Worm (Caenorhabditis elegans): ENCODE results near the gene F35H10.2.
"Not testable (repeated sequence)": the region's sequence is repeated elsewhere in the genome, so short reads cannot be mapped to it uniquely, and the experiment has no call there.

F35H10.2 gene

DNA sequence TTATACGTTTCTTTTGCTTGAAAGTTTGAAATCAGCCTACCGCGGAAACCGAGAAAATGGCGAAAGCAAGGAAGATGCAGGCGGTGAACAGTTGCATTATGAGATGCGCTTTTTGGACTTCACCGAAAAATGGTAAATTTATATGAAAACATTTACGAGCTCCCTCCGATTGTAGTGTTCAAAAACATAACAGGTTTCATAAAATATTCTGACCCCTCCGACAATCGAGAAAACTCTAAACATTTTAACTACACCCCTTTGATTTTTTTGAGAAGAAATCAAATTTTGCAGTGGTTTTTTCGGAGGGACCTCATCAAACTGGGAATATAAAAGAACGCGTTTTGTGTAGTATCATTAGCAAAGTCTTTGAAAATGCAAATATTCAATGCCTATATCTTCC lies 18.0 kb downstream of the F35H10.2 start, which contains the start of the genes F17E9.18 and F17E9.15:
Gene F17E9.18, minus strand, starts transcription at position 101 of the 400 bp plus-strand sequence.
Gene F17E9.15, plus strand, starts transcription at position 368 of the 400 bp plus-strand sequence.
- TF ChIP-seq F13C5.2 (tag; optimal IDR thresholded peaks at IDR 0.05) = no peak
- no peak for TF ChIP-seq flt-1 (GFP tag; IDR thresholded peaks at IDR 0.05)
- TF ChIP-seq scrt-1 (GFP tag; IDR thresholded peaks at IDR 0.05) = no peak
- TF ChIP-seq tbx-37 (GFP tag; conservative IDR thresholded peaks at IDR 0.05) = no peak
- no peak for TF ChIP-seq ceh-13 (GFP tag; optimal IDR thresholded peaks at IDR 0.05)
- TF ChIP-seq ama-1 (optimal IDR thresholded peaks at IDR 0.05) = no peak
- no peak for TF ChIP-seq hmbx-1 (tag; optimal IDR thresholded peaks at IDR 0.05)
- no peak for TF ChIP-seq ets-7 (tag; optimal IDR thresholded peaks at IDR 0.05)
- no peak for TF ChIP-seq aly-1 (tag; optimal IDR thresholded peaks at IDR 0.05)
- TF ChIP-seq tra-4 (tag; optimal IDR thresholded peaks at IDR 0.05) = no peak
- TF ChIP-seq B0310.2 (tag; optimal IDR thresholded peaks at IDR 0.05) = no peak
- no peak for TF ChIP-seq sea-1 (GFP tag; conservative IDR thresholded peaks at IDR 0.05)
- no peak for TF ChIP-seq pes-1 (GFP tag; IDR thresholded peaks at IDR 0.05)
- no peak for TF ChIP-seq hnd-1 (tag; optimal IDR thresholded peaks at IDR 0.05)
- TF ChIP-seq ceh-36 (tag; optimal IDR thresholded peaks at IDR 0.05) = no peak
- no peak for TF ChIP-seq tbx-11 (GFP tag; IDR thresholded peaks at IDR 0.05)
- TF ChIP-seq hmg-4 (GFP tag; optimal IDR thresholded peaks at IDR 0.05) = no peak

- no peak for TF ChIP-seq ceh-36 (tag; optimal IDR thresholded peaks at IDR 0.05)
- TF ChIP-seq F13C5.2 (tag; optimal IDR thresholded peaks at IDR 0.05) = no peak
- no peak for TF ChIP-seq tbx-11 (GFP tag; IDR thresholded peaks at IDR 0.05)
- TF ChIP-seq hmbx-1 (tag; optimal IDR thresholded peaks at IDR 0.05) = no peak
- TF ChIP-seq B0310.2 (tag; optimal IDR thresholded peaks at IDR 0.05) = no peak
- no peak for TF ChIP-seq ceh-13 (GFP tag; optimal IDR thresholded peaks at IDR 0.05)
- TF ChIP-seq tbx-37 (GFP tag; conservative IDR thresholded peaks at IDR 0.05) = no peak
- no peak for TF ChIP-seq ets-7 (tag; optimal IDR thresholded peaks at IDR 0.05)
- no peak for TF ChIP-seq flt-1 (GFP tag; IDR thresholded peaks at IDR 0.05)
- no peak for TF ChIP-seq ama-1 (optimal IDR thresholded peaks at IDR 0.05)
- TF ChIP-seq aly-1 (tag; optimal IDR thresholded peaks at IDR 0.05) = no peak
- no peak for TF ChIP-seq tra-4 (tag; optimal IDR thresholded peaks at IDR 0.05)
- no peak for TF ChIP-seq pes-1 (GFP tag; IDR thresholded peaks at IDR 0.05)
- TF ChIP-seq sea-1 (GFP tag; conservative IDR thresholded peaks at IDR 0.05) = no peak
- TF ChIP-seq hmg-4 (GFP tag; optimal IDR thresholded peaks at IDR 0.05) = no peak
- TF ChIP-seq scrt-1 (GFP tag; IDR thresholded peaks at IDR 0.05) = no peak
- TF ChIP-seq hnd-1 (tag; optimal IDR thresholded peaks at IDR 0.05) = no peak
Observed at ce11 chrIV:8348073-8348472, 19.1 kb downstream of the F35H10.2 start, which contains the start of gene F17E9.4. TSS of gene F17E9.4 (plus strand) at chrIV:8348373.

DNA sequence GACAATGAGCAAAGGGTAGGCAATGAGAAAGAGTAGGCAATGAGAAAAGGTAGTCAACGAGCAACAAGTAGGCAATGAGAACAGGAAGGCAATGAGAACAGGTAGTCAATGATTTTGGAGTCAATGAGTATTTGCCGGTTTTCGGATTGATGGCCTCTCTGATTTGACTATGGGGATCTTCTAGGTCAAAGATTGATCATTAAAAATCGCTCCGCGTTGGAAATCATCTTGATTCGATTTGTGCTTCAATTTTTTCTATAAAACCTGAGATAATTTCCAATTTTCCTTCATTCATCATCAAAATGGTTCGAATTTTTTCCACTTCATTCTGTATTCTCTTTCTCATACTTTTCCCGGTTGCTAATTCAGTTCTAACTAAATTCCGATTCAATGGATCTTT lies 23.0 kb downstream of the F35H10.2 start, which contains the start of gene F17E9.16:
Gene F17E9.16, plus strand, starts transcription at position 301 of the 400 bp plus-strand sequence.
- not testable (repeated sequence) for TF ChIP-seq ceh-13 (GFP tag; optimal IDR thresholded peaks at IDR 0.05); tbx-11 (GFP tag; IDR thresholded peaks at IDR 0.05); F13C5.2 (tag; optimal IDR thresholded peaks at IDR 0.05)

DNA sequence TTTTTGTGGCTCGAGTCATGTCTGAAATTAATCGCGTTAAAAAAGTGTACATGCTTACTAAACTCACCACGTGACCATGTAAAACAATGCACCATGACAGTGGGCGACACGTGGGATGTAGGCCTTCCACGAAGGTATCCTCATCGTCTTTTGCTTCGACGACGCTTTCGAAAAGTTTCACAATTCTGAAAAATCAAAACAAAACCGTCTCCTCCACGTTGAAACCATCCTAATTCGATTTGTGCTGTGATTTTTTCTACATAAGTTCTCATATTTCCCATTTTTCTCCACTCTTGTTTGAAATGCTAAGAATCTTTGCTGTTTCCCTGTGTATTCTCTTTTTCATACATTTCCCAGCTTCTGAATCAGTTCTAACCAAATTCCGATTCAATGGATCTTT lies 25.6 kb downstream of the F35H10.2 start, which contains the start of gene F17E9.3:
Gene F17E9.3, plus strand, starts transcription at position 301 of the 400 bp plus-strand sequence.
- no peak for TF ChIP-seq tbx-11 (GFP tag; IDR thresholded peaks at IDR 0.05)
- TF ChIP-seq ceh-13 (GFP tag; optimal IDR thresholded peaks at IDR 0.05) = no peak
- no peak for TF ChIP-seq hmbx-1 (tag; optimal IDR thresholded peaks at IDR 0.05)
- no peak for TF ChIP-seq hnd-1 (tag; optimal IDR thresholded peaks at IDR 0.05)
- TF ChIP-seq aly-1 (tag; optimal IDR thresholded peaks at IDR 0.05) = no peak
- TF ChIP-seq tbx-37 (GFP tag; conservative IDR thresholded peaks at IDR 0.05) = no peak
- TF ChIP-seq ama-1 (optimal IDR thresholded peaks at IDR 0.05) = no peak
- no peak for TF ChIP-seq ets-7 (tag; optimal IDR thresholded peaks at IDR 0.05)
- no peak for TF ChIP-seq tra-4 (tag; optimal IDR thresholded peaks at IDR 0.05)
- no peak for TF ChIP-seq sea-1 (GFP tag; conservative IDR thresholded peaks at IDR 0.05)
- TF ChIP-seq hmg-4 (GFP tag; optimal IDR thresholded peaks at IDR 0.05) = no peak
- no peak for TF ChIP-seq B0310.2 (tag; optimal IDR thresholded peaks at IDR 0.05)
- TF ChIP-seq flt-1 (GFP tag; IDR thresholded peaks at IDR 0.05) = no peak
- no peak for TF ChIP-seq F13C5.2 (tag; optimal IDR thresholded peaks at IDR 0.05)
- no peak for TF ChIP-seq scrt-1 (GFP tag; IDR thresholded peaks at IDR 0.05)
- no peak for TF ChIP-seq ceh-36 (tag; optimal IDR thresholded peaks at IDR 0.05)

ce11 chrIV:8355592-8355991 lies 26.6 kb downstream of the F35H10.2 start, which contains the start of the genes F17E9.2 and col-116:
TSS of gene F17E9.2 (plus strand) at chrIV:8355892.
TSS of gene col-116 (plus strand) at chrIV:8355906.
- TF ChIP-seq ets-7 (tag; optimal IDR thresholded peaks at IDR 0.05) (no peak), B0310.2 (tag; optimal IDR thresholded peaks at IDR 0.05) (no peak), aly-1 (tag; optimal IDR thresholded peaks at IDR 0.05) (no peak)

DNA sequence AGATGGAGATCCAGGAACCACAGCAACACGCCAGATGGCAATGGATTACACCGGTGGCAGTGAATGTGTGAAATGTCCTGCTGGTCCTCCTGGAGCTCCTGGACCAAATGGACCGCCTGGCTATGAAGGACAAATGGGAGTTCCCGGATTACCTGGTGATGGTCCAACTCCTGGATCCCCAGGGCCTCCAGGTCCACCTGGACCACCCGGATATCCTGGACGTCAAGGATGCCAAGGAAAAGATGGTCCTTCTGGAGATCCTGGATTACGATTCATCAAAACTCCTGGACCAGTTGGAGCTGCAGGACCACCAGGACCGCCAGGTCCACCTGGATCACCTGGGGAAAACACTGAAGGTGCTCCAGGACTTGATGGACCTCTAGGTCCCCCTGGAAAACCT lies 28.3 kb downstream of the F35H10.2 start:
- TF ChIP-seq sea-1 (GFP tag; conservative IDR thresholded peaks at IDR 0.05) (no peak), tbx-37 (GFP tag; conservative IDR thresholded peaks at IDR 0.05) (no peak), scrt-1 (GFP tag; IDR thresholded peaks at IDR 0.05) (no peak), tra-4 (tag; optimal IDR thresholded peaks at IDR 0.05) (no peak), ceh-13 (GFP tag; optimal IDR thresholded peaks at IDR 0.05) (no peak), flt-1 (GFP tag; IDR thresholded peaks at IDR 0.05) (no peak), ama-1 (optimal IDR thresholded peaks at IDR 0.05) (no peak), hmg-4 (GFP tag; optimal IDR thresholded peaks at IDR 0.05) (no peak), aly-1 (tag; optimal IDR thresholded peaks at IDR 0.05) (no peak), ceh-36 (tag; optimal IDR thresholded peaks at IDR 0.05) (no peak), ets-7 (tag; optimal IDR thresholded peaks at IDR 0.05) (no peak)

DNA sequence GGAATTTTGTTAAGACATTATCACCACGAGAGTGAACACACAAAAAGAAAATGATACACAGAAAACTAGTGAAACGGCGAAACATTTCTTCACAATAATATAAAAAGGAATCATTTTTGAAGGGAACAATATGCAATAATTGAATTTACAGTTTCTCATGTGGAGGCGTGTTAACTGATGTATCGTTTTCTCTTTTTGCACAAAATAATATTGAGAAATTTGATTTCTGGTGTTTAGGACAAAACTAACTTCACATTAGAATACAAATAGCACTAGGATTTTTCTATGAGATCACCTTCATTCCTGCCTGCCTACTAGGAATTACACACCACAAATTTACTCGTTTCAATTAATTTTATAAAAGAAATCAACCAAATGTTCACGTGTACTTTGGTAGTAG lies 29.5 kb downstream of the F35H10.2 start, which contains the start of gene D2096.13:
Gene D2096.13, minus strand, starts transcription at position 101 of the 400 bp plus-strand sequence.
- TF ChIP-seq hmbx-1 (tag; optimal IDR thresholded peaks at IDR 0.05) (no peak), ets-7 (tag; optimal IDR thresholded peaks at IDR 0.05) (no peak), ceh-36 (tag; optimal IDR thresholded peaks at IDR 0.05) (no peak), tbx-37 (GFP tag; conservative IDR thresholded peaks at IDR 0.05) (no peak), scrt-1 (GFP tag; IDR thresholded peaks at IDR 0.05) (no peak), ceh-13 (GFP tag; optimal IDR thresholded peaks at IDR 0.05) (no peak), aly-1 (tag; optimal IDR thresholded peaks at IDR 0.05) (no peak), flt-1 (GFP tag; IDR thresholded peaks at IDR 0.05) (no peak), tra-4 (tag; optimal IDR thresholded peaks at IDR 0.05) (no peak), ama-1 (optimal IDR thresholded peaks at IDR 0.05) (no peak), hmg-4 (GFP tag; optimal IDR thresholded peaks at IDR 0.05) (no peak), sea-1 (GFP tag; conservative IDR thresholded peaks at IDR 0.05) (no peak), F13C5.2 (tag; optimal IDR thresholded peaks at IDR 0.05) (no peak), hnd-1 (tag; optimal IDR thresholded peaks at IDR 0.05) (no peak)

All from whole organism, early embryonic.